Fruit fly (Drosophila melanogaster) whole organism, pupa: Measurements from ENCODE around the gene hng2.

Experiments used
- CG14655 ChIP-seq: fragments of 200-800 bp; sonication (Bioruptor generic); optimal IDR thresholded peaks from 3 replicates; lab custom pipeline; 2017; ENCODE audit warnings: mild to moderate bottlenecking, missing biosample characterization, missing genetic modification reagents, missing genetic modification characterization
- CG9948 ChIP-seq: fragments of 200-800 bp; sonication (Bioruptor generic); optimal IDR thresholded peaks from 2 replicates; lab custom pipeline; 2018; ENCODE audit warnings: missing biosample characterization, mild to moderate bottlenecking, missing genetic modification characterization, moderate library complexity
- EcR ChIP-seq: fragments of 200-800 bp; sonication (Bioruptor generic); optimal IDR thresholded peaks from 3 replicates; lab custom pipeline; 2019; ENCODE audit warnings: missing biosample characterization, missing genetic modification characterization, mild to moderate bottlenecking, moderate library complexity, missing genetic modification reagents
- Pif1A ChIP-seq: fragments of 200-800 bp; sonication (Bioruptor generic); optimal IDR thresholded peaks from 3 replicates; lab custom pipeline; 2016; ENCODE audit warnings: missing biosample characterization, missing genetic modification characterization
- fd96Ca ChIP-seq: fragments of 200-800 bp; sonication (Bioruptor generic); IDR thresholded peaks from 3 replicates; pipeline ENCODE4 v1.3.6; 2022; ENCODE audit warnings: missing biosample characterization, missing genetic modification characterization
- gl ChIP-seq: fragments of 200-800 bp; sonication (Bioruptor generic); optimal IDR thresholded peaks from 2 replicates; lab custom pipeline; 2018; ENCODE audit warnings: missing biosample characterization, mild to moderate bottlenecking, missing genetic modification characterization

dm6 chr3R:8805388-8805852 lies 702 bp upstream of the hng2 start, which contains the start of gene CG9839:
- TF ChIP-seq EcR (GFP tag; lab: Kevin White, UChicago) (no peak), CG14655 (GFP tag; lab: Kevin White, UChicago) (no peak), fd96Ca (GFP tag; lab: Robert Waterston, UW) (no peak), Pif1A (GFP tag; lab: Kevin White, UChicago) (no peak), CG9948 (no peak), gl (no peak)
